Worm (Caenorhabditis elegans) whole organism, young adult: Measurements from ENCODE around the gene ZK637.14.

Experiments
- B0261.1 ChIP-seq: sonication (generic microtip); optimal IDR thresholded peaks from 2 replicates; lab custom pipeline; 2016; ENCODE audit warnings: mild to moderate bottlenecking, missing genetic modification characterization, moderate library complexity, missing compliant biosample characterization
- B0336.3 ChIP-seq: fragments of 200-800 bp; sonication (Bioruptor generic); IDR thresholded peaks from 2 replicates; pipeline ENCODE4 v1.3.6; 2022; ENCODE audit warnings: missing genetic modification characterization, missing compliant biosample characterization
- C06A6.2 ChIP-seq: fragments of 200-800 bp; sonication (Bioruptor generic); conservative IDR thresholded peaks from 2 replicates; pipeline ENCODE4 v1.3.6; 2022; ENCODE audit warnings: missing genetic modification characterization, missing compliant biosample characterization
- D2030.7 ChIP-seq: fragments of 200-800 bp; sonication (Bioruptor generic); IDR thresholded peaks from 2 replicates; pipeline ENCODE4 v1.3.6; 2022; ENCODE audit warnings: missing genetic modification reagents, missing genetic modification characterization, missing compliant biosample characterization
- F52B5.7 ChIP-seq: sonication (generic microtip); optimal IDR thresholded peaks from 2 replicates; lab custom pipeline; 2016; ENCODE audit warnings: mild to moderate bottlenecking, missing genetic modification characterization, missing compliant biosample characterization
- F57A8.1 ChIP-seq: fragments of 200-800 bp; sonication (Bioruptor generic); optimal IDR thresholded peaks from 2 replicates; lab custom pipeline; 2018; ENCODE audit warnings: mild to moderate bottlenecking, missing genetic modification characterization, moderate library complexity, missing compliant biosample characterization
- K12H6.12 ChIP-seq: fragments of 200-800 bp; sonication (Bioruptor generic); optimal IDR thresholded peaks from 2 replicates; lab custom pipeline; 2018; ENCODE audit warnings: mild to moderate bottlenecking, missing genetic modification characterization, missing compliant biosample characterization
- Y53G8AR.9 ChIP-seq: fragments of 200-800 bp; sonication (Bioruptor generic); conservative IDR thresholded peaks from 2 replicates; pipeline ENCODE4 v1.3.6; 2022; ENCODE audit warnings: missing genetic modification reagents, missing genetic modification characterization, missing compliant biosample characterization
- ZK185.1 ChIP-seq: sonication (generic microtip); optimal IDR thresholded peaks from 2 replicates; lab custom pipeline; 2016; ENCODE audit warnings: mild to moderate bottlenecking, missing genetic modification characterization, missing compliant biosample characterization; ENCODE audit not compliant: poor library complexity, severe bottlenecking
- ama-1 ChIP-seq, 3 experiments: fragments of 150-350 bp in 1 of 3; sonication (generic microtip) in 2 of 3; optimal IDR thresholded peaks; 2 replicates each; lab custom pipeline; 2014 to 2018; ENCODE audit warnings: missing biosample characterization in 2 of 3, missing genetic modification characterization in 2 of 3, missing genetic modification reagents in 2 of 3
- aptf-3 ChIP-seq: fragments of 200-800 bp; sonication (Bioruptor generic); IDR thresholded peaks from 2 replicates; pipeline ENCODE4 v1.3.6; 2022; ENCODE audit warnings: missing genetic modification characterization, missing compliant biosample characterization
- athp-1 ChIP-seq: sonication (generic microtip); optimal IDR thresholded peaks from 2 replicates; lab custom pipeline; 2017; ENCODE audit warnings: mild to moderate bottlenecking, missing genetic modification characterization, missing compliant biosample characterization
- cebp-1 ChIP-seq, 2 experiments: fragments of 200-800 bp in 1 of 2; sonication (Bioruptor generic) in 1 of 2; sonication (generic microtip) in 1 of 2; IDR thresholded peaks in 1 of 2; optimal IDR thresholded peaks in 1 of 2; 2 replicates each; pipeline versions ENCODE4 v1.3.6 to Lab custom; 2017 to 2022; ENCODE audit warnings: missing compliant biosample characterization in 2 of 2, missing genetic modification characterization in 2 of 2, mild to moderate bottlenecking in 1 of 2, missing genetic modification reagents in 1 of 2, moderate library complexity in 1 of 2
- ceh-58 ChIP-seq: fragments of 200-800 bp; sonication (Bioruptor generic); IDR thresholded peaks from 2 replicates; pipeline ENCODE4 v1.3.6; 2022; ENCODE audit warnings: missing genetic modification characterization, missing compliant biosample characterization
- ceh-79 ChIP-seq: sonication (generic microtip); optimal IDR thresholded peaks from 2 replicates; lab custom pipeline; 2017; ENCODE audit warnings: mild to moderate bottlenecking, missing genetic modification characterization, missing compliant biosample characterization
- ceh-91 ChIP-seq: fragments of 200-800 bp; sonication (Bioruptor generic); IDR thresholded peaks from 2 replicates; pipeline ENCODE4 v1.3.6; 2022; ENCODE audit warnings: missing genetic modification reagents, missing genetic modification characterization, missing compliant biosample characterization
- chd-7 ChIP-seq: sonication (generic microtip); optimal IDR thresholded peaks from 2 replicates; lab custom pipeline; 2016; ENCODE audit warnings: mild to moderate bottlenecking, missing genetic modification characterization, moderate library complexity, missing compliant biosample characterization
- die-1 ChIP-seq: sonication (generic microtip); optimal IDR thresholded peaks from 2 replicates; lab custom pipeline; 2016; ENCODE audit warnings: missing genotype, mild to moderate bottlenecking, missing genetic modification characterization, missing compliant biosample characterization
- dox-1 ChIP-seq: fragments of 200-800 bp; sonication (Bioruptor generic); IDR thresholded peaks from 2 replicates; pipeline ENCODE4 v1.3.6; 2022; ENCODE audit warnings: missing genetic modification reagents, missing genetic modification characterization, missing compliant biosample characterization
- dpl-1 ChIP-seq: fragments of 150-350 bp; optimal IDR thresholded peaks from 2 replicates; lab custom pipeline; 2014; ENCODE audit warnings: missing biosample characterization, missing genetic modification reagents, missing genetic modification characterization
- efl-1 ChIP-seq: fragments of 150-350 bp; optimal IDR thresholded peaks from 2 replicates; lab custom pipeline; 2014; ENCODE audit warnings: missing biosample characterization, missing genetic modification reagents, missing genetic modification characterization
- gei-17 ChIP-seq: fragments of 200-800 bp; sonication (Bioruptor generic); optimal IDR thresholded peaks from 2 replicates; lab custom pipeline; 2018; ENCODE audit warnings: mild to moderate bottlenecking, missing genetic modification characterization, missing compliant biosample characterization
- hmg-1.2 ChIP-seq: fragments of 200-800 bp; sonication (Bioruptor generic); IDR thresholded peaks from 2 replicates; pipeline ENCODE4 v1.3.6; 2022; ENCODE audit warnings: missing genetic modification reagents, missing genetic modification characterization, missing compliant biosample characterization
- hmg-20 ChIP-seq: fragments of 200-800 bp; sonication (Bioruptor generic); IDR thresholded peaks from 2 replicates; pipeline ENCODE4 v1.3.6; 2022; ENCODE audit warnings: missing genetic modification reagents, missing genetic modification characterization, missing compliant biosample characterization
- lin-35 ChIP-seq, 3 experiments: fragments of 150-350 bp in 2 of 3; sonication (generic microtip) in 1 of 3; optimal IDR thresholded peaks; 2 replicates each; lab custom pipeline; 2014 to 2018; ENCODE audit warnings: missing biosample characterization in 3 of 3, missing genetic modification characterization in 3 of 3, missing genetic modification reagents in 3 of 3
- lin-40 ChIP-seq: sonication (generic microtip); optimal IDR thresholded peaks from 2 replicates; lab custom pipeline; 2016; ENCODE audit warnings: missing genetic modification characterization, mild to moderate bottlenecking, missing compliant biosample characterization, missing genotype, missing genetic modification reagents
- lir-1 ChIP-seq: fragments of 200-800 bp; sonication (Bioruptor generic); conservative IDR thresholded peaks from 2 replicates; pipeline ENCODE4 v1.3.6; 2022; ENCODE audit warnings: missing genetic modification reagents, missing genetic modification characterization, missing compliant biosample characterization
- lsl-1 ChIP-seq: fragments of 200-800 bp; sonication (Bioruptor generic); optimal IDR thresholded peaks from 2 replicates; lab custom pipeline; 2018; ENCODE audit warnings: mild to moderate bottlenecking, missing genetic modification characterization, moderate library complexity, missing compliant biosample characterization
- lsy-27 ChIP-seq: sonication (generic microtip); optimal IDR thresholded peaks from 2 replicates; lab custom pipeline; 2017; ENCODE audit warnings: missing genetic modification characterization, mild to moderate bottlenecking, missing compliant biosample characterization, antibody characterized with exemption, missing genotype, borderline replicate concordance; ENCODE audit not compliant: insufficient read depth
- nfya-1 ChIP-seq: sonication (generic microtip); optimal IDR thresholded peaks from 2 replicates; lab custom pipeline; 2017; ENCODE audit warnings: antibody characterized with exemption, missing compliant biosample characterization, missing genetic modification characterization, borderline replicate concordance; ENCODE audit not compliant: insufficient read depth
- nfya-2 ChIP-seq: fragments of 200-800 bp; sonication (Bioruptor generic); IDR thresholded peaks from 2 replicates; pipeline ENCODE4 v1.3.6; 2022; ENCODE audit warnings: missing genetic modification reagents, missing genetic modification characterization, missing compliant biosample characterization
- nfyb-1 ChIP-seq: fragments of 200-800 bp; sonication (Bioruptor generic); IDR thresholded peaks from 2 replicates; pipeline ENCODE4 v1.3.6; 2022; ENCODE audit warnings: missing genetic modification reagents, missing genetic modification characterization, missing compliant biosample characterization
- nhr-90 ChIP-seq: sonication (generic microtip); optimal IDR thresholded peaks from 2 replicates; lab custom pipeline; 2016; ENCODE audit warnings: missing genotype, mild to moderate bottlenecking, missing genetic modification characterization, missing compliant biosample characterization
- repo-1 ChIP-seq: sonication (generic microtip); optimal IDR thresholded peaks from 2 replicates; lab custom pipeline; 2017; ENCODE audit warnings: mild to moderate bottlenecking, missing genetic modification characterization, missing compliant biosample characterization
- rpc-1 ChIP-seq, 2 experiments: fragments of 150-350 bp in 1 of 2; sonication (generic microtip) in 1 of 2; optimal IDR thresholded peaks; 2 replicates each; lab custom pipeline; 2014 to 2018; ENCODE audit warnings: missing biosample characterization in 1 of 2, missing genetic modification characterization in 1 of 2, missing genetic modification reagents in 1 of 2, missing genotype in 1 of 2
- snpc-1.1 ChIP-seq: sonication (generic microtip); optimal IDR thresholded peaks from 2 replicates; lab custom pipeline; 2017; ENCODE audit warnings: missing genetic modification characterization, mild to moderate bottlenecking, missing compliant biosample characterization, antibody characterized with exemption, moderate library complexity, missing genotype, missing genetic modification reagents; ENCODE audit not compliant: insufficient read depth
- somi-1 ChIP-seq: fragments of 200-800 bp; sonication (Bioruptor generic); optimal IDR thresholded peaks from 2 replicates; lab custom pipeline; 2018; ENCODE audit warnings: mild to moderate bottlenecking, missing genetic modification characterization, missing compliant biosample characterization
- tbp1 ChIP-seq: fragments of 200-800 bp; sonication (Bioruptor generic); optimal IDR thresholded peaks from 2 replicates; lab custom pipeline; 2018; ENCODE audit warnings: mild to moderate bottlenecking, missing genetic modification characterization, missing compliant biosample characterization
- xnd-1 ChIP-seq: sonication (generic microtip); optimal IDR thresholded peaks from 2 replicates; lab custom pipeline; 2016; ENCODE audit warnings: missing genotype, missing genetic modification reagents, missing genetic modification characterization, missing compliant biosample characterization
- zfh-2 ChIP-seq: fragments of 200-800 bp; sonication (Bioruptor generic); conservative IDR thresholded peaks from 2 replicates; pipeline ENCODE4 v1.3.6; 2022; ENCODE audit warnings: missing genetic modification reagents, missing genetic modification characterization, missing compliant biosample characterization
- ztf-18 ChIP-seq: sonication (generic microtip); optimal IDR thresholded peaks from 2 replicates; lab custom pipeline; 2016; ENCODE audit warnings: missing genotype, mild to moderate bottlenecking, missing genetic modification characterization, missing compliant biosample characterization
- ztf-26 ChIP-seq: sonication (generic microtip); optimal IDR thresholded peaks from 2 replicates; lab custom pipeline; 2017; ENCODE audit warnings: missing genetic modification characterization, missing compliant biosample characterization
- ztf-28 ChIP-seq: fragments of 200-800 bp; sonication (Bioruptor generic); IDR thresholded peaks from 2 replicates; pipeline ENCODE4 v1.3.6; 2022; ENCODE audit warnings: missing genetic modification reagents, missing genetic modification characterization, missing compliant biosample characterization
- ztf-3 ChIP-seq: fragments of 200-800 bp; sonication (Bioruptor generic); optimal IDR thresholded peaks from 2 replicates; lab custom pipeline; 2018; ENCODE audit warnings: mild to moderate bottlenecking, missing genetic modification characterization, missing compliant biosample characterization
- ztf-6 ChIP-seq: fragments of 200-800 bp; sonication (Bioruptor generic); IDR thresholded peaks from 2 replicates; pipeline ENCODE4 v1.3.6; 2022; ENCODE audit warnings: missing genetic modification reagents, missing genetic modification characterization, missing compliant biosample characterization

ZK637.14 gene

ce11 chrIII:8877002-8877401 is 12.0 kb downstream of the ZK637.14 start, which contains the start of gene K01F9.2:
Gene K01F9.2 (minus strand): TSS chrIII:8877128.
- no peak for TF ChIP-seq repo-1 (tag; lab: Kevin White, UChicago)
- TF ChIP-seq efl-1 (GFP tag; lab: Kevin White, UChicago): no peak
- TF ChIP-seq ztf-28 (GFP tag; lab: Robert Waterston, UW): no peak
- no peak for TF ChIP-seq nhr-90 (tag; lab: Kevin White, UChicago)
- no peak for TF ChIP-seq C06A6.2 (GFP tag; lab: Robert Waterston, UW)
- no peak for TF ChIP-seq tbp1 (GFP tag; lab: Kevin White, UChicago)
- TF ChIP-seq ZK185.1 (tag; lab: Kevin White, UChicago): no peak
- no peak for TF ChIP-seq ztf-3 (GFP tag; lab: Kevin White, UChicago)
- no peak for TF ChIP-seq dpl-1
- no peak for TF ChIP-seq zfh-2 (GFP tag; lab: Robert Waterston, UW)
- TF ChIP-seq lsy-27: no peak
- no peak for TF ChIP-seq rpc-1 (optimal IDR thresholded peaks at IDR 0.05; lab: Kevin White, UChicago)
- TF ChIP-seq rpc-1 (tag; optimal IDR thresholded peaks at IDR 0.05; lab: Kevin White, UChicago): no peak
- TF ChIP-seq ceh-79 (tag; lab: Kevin White, UChicago): no peak

DNA sequence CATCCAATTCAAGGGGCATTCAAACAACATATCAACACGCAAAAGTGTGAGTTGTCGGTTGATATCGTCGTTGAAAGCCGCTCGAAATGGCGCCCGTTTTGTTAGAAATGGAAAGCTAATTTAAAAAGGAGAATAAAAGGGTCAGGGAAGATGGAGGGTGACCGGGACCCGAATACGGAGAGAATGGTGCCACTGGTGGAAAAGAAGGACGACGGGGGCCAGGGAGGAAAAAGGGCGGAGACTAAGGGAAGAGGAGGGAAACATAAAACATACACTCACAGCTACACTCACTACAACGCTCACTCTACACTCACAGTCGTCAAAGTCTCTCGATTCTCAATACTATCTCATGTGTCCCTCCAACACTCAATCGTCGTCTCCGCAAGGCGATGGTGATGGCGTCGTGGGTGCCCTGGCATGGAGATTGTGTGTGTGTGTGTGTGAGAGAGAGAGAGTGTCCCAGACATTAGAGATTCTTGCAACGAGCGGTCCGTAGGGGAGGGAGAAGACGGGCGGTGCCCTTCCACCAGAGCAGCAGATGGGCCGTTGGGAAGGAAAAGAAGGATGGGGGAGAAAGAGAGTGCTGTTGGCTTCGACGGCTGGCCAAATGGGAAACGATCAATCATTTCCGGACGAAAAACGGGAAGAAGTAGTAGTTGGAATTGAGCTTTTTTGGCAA is 14.8 kb downstream of the ZK637.14 start:
- TF ChIP-seq ztf-6 (GFP tag; lab: Robert Waterston, UW) (no peak), B0336.3 (0 out of 2 replicates have a peak, but pooled peaks have one; percentile 39), die-1 (peak; percentile 15), nhr-90 (tag; lab: Kevin White, UChicago) (no peak), lsl-1 (GFP tag; lab: Kevin White, UChicago) (no peak), ceh-91 (no peak), nfyb-1 (GFP tag; lab: Robert Waterston, UW) (no peak), lir-1 (GFP tag; lab: Robert Waterston, UW) (peak; percentile 94), Y53G8AR.9 (GFP tag; lab: Robert Waterston, UW) (no peak), ceh-58 (GFP tag; lab: Robert Waterston, UW) (no peak), F52B5.7 (tag; lab: Kevin White, UChicago) (no peak), cebp-1 (GFP tag; IDR thresholded peaks at IDR 0.05; lab: Robert Waterston, UW) (no peak), cebp-1 (tag; optimal IDR thresholded peaks at IDR 0.05; lab: Kevin White, UChicago) (peak; percentile 71), nfya-2 (GFP tag; lab: Robert Waterston, UW) (no peak), chd-7 (peak; percentile 76), lin-35 (GFP tag; optimal IDR thresholded peaks at IDR 0.05; lab: Kevin White, UChicago) (peak in 1 of 3 experiments; percentile 56), aptf-3 (no peak), nfya-1 (tag; lab: Kevin White, UChicago) (no peak), ztf-18 (tag; lab: Kevin White, UChicago) (peak; percentile 45), athp-1 (tag; lab: Kevin White, UChicago) (no peak), somi-1 (peak; percentile 52), gei-17 (GFP tag; lab: Kevin White, UChicago) (no peak), B0261.1 (no peak), snpc-1.1 (tag; lab: Kevin White, UChicago) (no peak), dox-1 (GFP tag; lab: Robert Waterston, UW) (peak; percentile 61; the same call in 1 of the 2 replicates), ztf-26 (tag; lab: Kevin White, UChicago) (no peak), hmg-20 (GFP tag; lab: Robert Waterston, UW) (no peak), ama-1 (optimal IDR thresholded peaks at IDR 0.05; lab: Kevin White, UChicago) (peak; percentile 73), ama-1 (GFP tag; optimal IDR thresholded peaks at IDR 0.05; lab: Kevin White, UChicago) (no peak), D2030.7 (GFP tag; lab: Robert Waterston, UW) (no peak), xnd-1 (no peak), K12H6.12 (tag; lab: Kevin White, UChicago) (peak; percentile 83), dpl-1 (no peak), hmg-1.2 (GFP tag; lab: Robert Waterston, UW) (peak; percentile 91), lin-40 (tag; lab: Kevin White, UChicago) (peak; percentile 68), F57A8.1 (GFP tag; lab: Kevin White, UChicago) (no peak)
